Fruit fly (Drosophila melanogaster): ENCODE data around the gene CheA87a.

CheA87a gene

DNA sequence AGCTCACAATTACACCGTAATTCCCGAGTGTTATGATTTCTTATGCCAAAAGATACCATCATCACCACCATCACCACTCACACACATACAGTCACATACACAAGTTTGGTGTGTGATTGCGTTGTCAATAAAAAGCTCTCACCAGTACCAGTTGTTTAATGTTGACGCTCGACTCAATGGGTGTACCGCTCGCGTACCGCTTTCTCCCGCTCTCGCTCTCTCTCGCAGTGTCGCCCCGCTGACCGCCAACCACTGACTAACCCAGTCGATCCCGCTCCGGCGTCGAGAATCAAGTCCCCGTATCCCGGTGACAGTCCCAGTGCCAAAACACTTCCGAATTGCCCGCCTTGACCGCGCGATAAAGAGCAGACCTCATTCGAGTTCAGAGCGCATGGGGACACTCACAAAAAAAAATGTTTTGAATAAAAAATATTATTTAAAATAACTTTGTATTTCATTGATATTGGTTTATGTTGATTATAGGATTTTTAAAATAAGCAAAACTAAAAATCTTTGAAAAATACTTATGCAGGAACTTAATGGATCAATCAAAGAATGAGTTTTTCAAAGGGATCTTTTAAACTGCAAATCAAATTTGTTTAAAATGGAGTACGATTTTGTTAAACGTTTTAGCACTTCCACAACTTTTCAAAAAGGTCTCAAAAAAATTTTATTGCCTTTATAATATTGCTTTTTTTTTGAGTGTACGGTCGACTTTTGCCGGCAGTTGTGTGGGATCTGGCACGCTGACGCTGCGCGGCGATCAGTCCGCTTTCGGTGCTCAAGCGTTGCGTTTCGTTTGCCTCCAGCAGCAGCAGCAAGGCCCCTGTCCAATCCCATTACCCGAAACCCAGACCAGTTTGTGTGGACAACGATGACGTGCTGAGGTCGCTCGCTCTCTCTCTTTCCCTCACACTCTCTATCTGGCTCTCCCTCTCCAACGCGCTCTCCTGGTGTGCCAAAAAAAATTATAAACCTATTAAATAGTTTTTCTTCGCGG lies 5.0 kb upstream of the CheA87a start, which contains the start of gene Dic1 (continued):
- peak; percentile 87 for TF ChIP-seq nom (GFP tag; optimal IDR thresholded peaks at IDR 0.05)
- TF ChIP-seq CG7271 (tag; optimal IDR thresholded peaks at IDR 0.05) = peak; percentile 84
- TF ChIP-seq trh (GFP tag; optimal IDR thresholded peaks at IDR 0.05) = peak; percentile 82
- TF ChIP-seq pb (GFP tag; optimal IDR thresholded peaks at IDR 0.05) = peak; percentile 80
- peak; percentile 92 for TF ChIP-seq sug (tag; optimal IDR thresholded peaks at IDR 0.05)
- peak; percentile 86 for TF ChIP-seq CG31224 (GFP tag; IDR thresholded peaks at IDR 0.05)
- peak; percentile 92 for TF ChIP-seq cato (GFP tag; optimal IDR thresholded peaks at IDR 0.05; ENCODE audit: borderline replicate concordance)
- TF ChIP-seq CG33213 (GFP tag; optimal IDR thresholded peaks at IDR 0.05) = peak; percentile 78
- peak; percentile 48; the same call in 1 of the 2 replicates for TF ChIP-seq bowl (GFP tag; IDR thresholded peaks at IDR 0.05)
- peak; percentile 63 for TF ChIP-seq CTCF (GFP tag; optimal IDR thresholded peaks at IDR 0.05)
- TF ChIP-seq ERR (GFP tag; optimal IDR thresholded peaks at IDR 0.05) = peak; percentile 32
- TF ChIP-seq Gsc (GFP tag; IDR thresholded peaks at IDR 0.05) = peak; percentile 74; the same call in 1 of the 2 replicates
- peak; percentile 89 for TF ChIP-seq pum (GFP tag; optimal IDR thresholded peaks at IDR 0.05)
- peak; percentile 95 for TF ChIP-seq CG6254 (GFP tag; optimal IDR thresholded peaks at IDR 0.05)
- peak; percentile 89 for TF ChIP-seq CG10431 (GFP tag; optimal IDR thresholded peaks at IDR 0.05)
- peak; percentile 93 for TF ChIP-seq YL-1 (GFP tag; optimal IDR thresholded peaks at IDR 0.05)
- TF ChIP-seq CG11085 (GFP tag; IDR thresholded peaks at IDR 0.05) = peak; percentile 80
- TF ChIP-seq ap (GFP tag; IDR thresholded peaks at IDR 0.05) = peak; percentile 75; the same call in 1 of the 2 replicates
- peak; percentile 63; the same call in 1 of the 2 replicates for TF ChIP-seq Dip2 (GFP tag; IDR thresholded peaks at IDR 0.05)
- peak; percentile 92 for TF ChIP-seq klu (GFP tag; IDR thresholded peaks at IDR 0.05)
- peak; percentile 85 for TF ChIP-seq jing (GFP tag; optimal IDR thresholded peaks at IDR 0.05)
- TF ChIP-seq sd (tag; optimal IDR thresholded peaks at IDR 0.05) = peak; percentile 83
- TF ChIP-seq zfh1 (GFP tag; IDR thresholded peaks at IDR 0.05) = peak; percentile 83
- TF ChIP-seq maf-S (GFP tag; optimal IDR thresholded peaks at IDR 0.05) = peak; percentile 87
- peak; percentile 95 for TF ChIP-seq CG15011 (GFP tag; optimal IDR thresholded peaks at IDR 0.05)
- no peak for TF ChIP-seq cad (GFP tag; optimal IDR thresholded peaks at IDR 0.05)
- peak; percentile 85 for TF ChIP-seq Mes4 (GFP tag; optimal IDR thresholded peaks at IDR 0.05)
- TF ChIP-seq ase (GFP tag; IDR thresholded peaks at IDR 0.05) = peak; percentile 78; the same call in 2 of the 3 replicates
- peak; percentile 86 for TF ChIP-seq shn (GFP tag; optimal IDR thresholded peaks at IDR 0.05)
- no peak for TF ChIP-seq CG14965 (GFP tag; optimal IDR thresholded peaks at IDR 0.05; ENCODE audit: borderline replicate concordance)
- peak; percentile 89 for TF ChIP-seq ranshi (GFP tag; IDR thresholded peaks at IDR 0.05)
- TF ChIP-seq ftz-f1 (GFP tag; optimal IDR thresholded peaks at IDR 0.05) = peak; percentile 41
- no peak for TF ChIP-seq CG2129 (GFP tag; IDR thresholded peaks at IDR 0.05; ENCODE audit: partially characterized antibody)
- peak; percentile 94 for TF ChIP-seq kni (GFP tag; optimal IDR thresholded peaks at IDR 0.05)
- TF ChIP-seq CG11398 (GFP tag; optimal IDR thresholded peaks at IDR 0.05) = peak; percentile 78
- peak; percentile 77 for TF ChIP-seq da (GFP tag; optimal IDR thresholded peaks at IDR 0.05)
- TF ChIP-seq grn (GFP tag; optimal IDR thresholded peaks at IDR 0.05) = peak; percentile 3
- TF ChIP-seq CG13424 (tag; optimal IDR thresholded peaks at IDR 0.05) = peak; percentile 98
- peak; percentile 94 for TF ChIP-seq CG10462 (GFP tag; optimal IDR thresholded peaks at IDR 0.05)
- TF ChIP-seq MBD-R2 (GFP tag; IDR thresholded peaks at IDR 0.05) = peak; percentile 84
- peak; percentile 97 for TF ChIP-seq cwo (GFP tag; optimal IDR thresholded peaks at IDR 0.05)
- peak; percentile 89 for TF ChIP-seq CG14441 (GFP tag; IDR thresholded peaks at IDR 0.05)
- TF ChIP-seq CG32772 (GFP tag; IDR thresholded peaks at IDR 0.05) = peak; percentile 75
- TF ChIP-seq CG17328 (GFP tag; IDR thresholded peaks at IDR 0.05) = peak; percentile 81
- TF ChIP-seq cas (GFP tag; IDR thresholded peaks at IDR 0.05) = peak; percentile 70
- peak; percentile 87 for TF ChIP-seq psq (GFP tag; optimal IDR thresholded peaks at IDR 0.05)
- TF ChIP-seq CG17385 (GFP tag; optimal IDR thresholded peaks at IDR 0.05) = peak; percentile 95
- TF ChIP-seq CG9817 (tag; optimal IDR thresholded peaks at IDR 0.05) = peak; percentile 95
- TF ChIP-seq Trl (optimal IDR thresholded peaks at IDR 0.05) = peak; percentile 74 to 86
- TF ChIP-seq Trl (GFP tag; optimal IDR thresholded peaks at IDR 0.05) = peak; percentile 80

Data from whole organism, embryonic.